Worm (Caenorhabditis elegans) whole organism, L2 larva: ENCODE results near the gene ZK1307.2.

ENCODE experiments used
- Y55F3AM.14 ChIP-seq: fragments of 200-800 bp; sonication (Bioruptor generic); optimal IDR thresholded peaks from 2 replicates; lab custom pipeline; 2018; ENCODE audit warnings: mild to moderate bottlenecking, missing genetic modification characterization, missing compliant biosample characterization
- ama-1 ChIP-seq: fragments of 150-350 bp; optimal IDR thresholded peaks from 2 replicates; lab custom pipeline; 2018; ENCODE audit warnings: inconsistent platforms
- blmp-1 ChIP-seq: sonication (generic microtip); optimal IDR thresholded peaks from 2 replicates; lab custom pipeline; 2017; ENCODE audit warnings: missing genetic modification characterization, mild to moderate bottlenecking, missing compliant biosample characterization, antibody characterized with exemption, moderate library complexity; ENCODE audit not compliant: insufficient read depth
- ceh-82 ChIP-seq: fragments of 150-350 bp; optimal IDR thresholded peaks from 2 replicates; lab custom pipeline; 2014; ENCODE audit warnings: missing biosample characterization, missing genetic modification characterization
- elt-1 ChIP-seq: fragments of 150-350 bp; optimal IDR thresholded peaks from 2 replicates; lab custom pipeline; 2014; ENCODE audit warnings: missing biosample characterization, missing genetic modification characterization
- lin-39 ChIP-seq: fragments of 150-350 bp; optimal IDR thresholded peaks from 2 replicates; lab custom pipeline; 2014; ENCODE audit warnings: missing biosample characterization, missing genetic modification reagents, missing genetic modification characterization
- lsy-2 ChIP-seq, 2 experiments: fragments of 150-350 bp in 1 of 2; sonication (generic microtip) in 1 of 2; optimal IDR thresholded peaks; 2 replicates each; lab custom pipeline; 2014 to 2017; ENCODE audit warnings: missing biosample characterization in 2 of 2, missing genetic modification characterization in 2 of 2
- mab-5 ChIP-seq: fragments of 150-350 bp; optimal IDR thresholded peaks from 2 replicates; lab custom pipeline; 2014; ENCODE audit warnings: missing biosample characterization, missing genetic modification characterization
- mdl-1 ChIP-seq, 2 experiments: fragments of 150-350 bp in 1 of 2; sonication (generic microtip) in 1 of 2; optimal IDR thresholded peaks; 2 replicates each; lab custom pipeline; 2017; ENCODE audit warnings: missing biosample characterization in 2 of 2, missing genetic modification characterization in 2 of 2
- nhr-6 ChIP-seq: fragments of 150-350 bp; optimal IDR thresholded peaks from 2 replicates; lab custom pipeline; 2014; ENCODE audit warnings: missing biosample characterization, missing genetic modification characterization
- unc-39 ChIP-seq: fragments of 150-350 bp; optimal IDR thresholded peaks from 2 replicates; lab custom pipeline; 2014; ENCODE audit warnings: missing biosample characterization, missing genetic modification characterization
- ztf-11 ChIP-seq: sonication (generic microtip); optimal IDR thresholded peaks from 2 replicates; lab custom pipeline; 2017; ENCODE audit warnings: missing biosample characterization, missing genetic modification characterization

DNA sequence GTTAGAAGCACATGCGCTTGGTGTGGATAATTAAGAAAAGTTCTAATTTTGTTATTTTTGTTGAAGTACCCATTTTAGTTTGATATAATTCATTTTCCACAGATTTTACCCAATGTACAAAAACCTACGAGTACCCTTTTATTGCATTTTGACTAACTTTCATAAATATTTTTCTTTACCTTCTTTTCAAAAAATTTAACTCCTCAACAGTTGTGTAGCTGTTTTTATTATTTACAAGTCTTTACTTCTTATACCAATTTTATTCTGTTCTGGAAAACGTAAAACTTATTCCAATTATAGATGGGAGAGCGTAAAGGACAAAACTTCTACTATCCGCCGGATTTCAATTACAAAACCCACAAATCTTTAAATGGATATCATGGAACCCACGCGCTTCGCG, 4.6 kb downstream of the ZK1307.2 start, which contains the start of gene ZK1307.9:
- TF ChIP-seq ama-1 (lab: Kevin White, UChicago) (no peak), nhr-6 (tag; lab: Kevin White, UChicago) (no peak), lin-39 (tag; lab: Kevin White, UChicago) (no peak), lsy-2 (tag; optimal IDR thresholded peaks at IDR 0.05; lab: Kevin White, UChicago) (no peak), Y55F3AM.14 (GFP tag; lab: Kevin White, UChicago) (no peak), mab-5 (tag; lab: Kevin White, UChicago) (no peak), mdl-1 (tag; optimal IDR thresholded peaks at IDR 0.05; lab: Kevin White, UChicago) (no peak), blmp-1 (tag; lab: Kevin White, UChicago) (no peak), ztf-11 (tag; lab: Kevin White, UChicago) (no peak), elt-1 (tag; lab: Kevin White, UChicago) (no peak), unc-39 (tag; lab: Kevin White, UChicago) (no peak), ceh-82 (tag; lab: Kevin White, UChicago) (no peak)
